Fruit fly (Drosophila melanogaster): ENCODE measurements around the gene sala.

The sala gene

dm6 chr2L:11498839-11499238, 14.3 kb downstream of the sala start, which contains the start of gene Cog8 (continued):
- TF ChIP-seq ap (GFP tag; IDR thresholded peaks at IDR 0.05) (no peak), HLH4C (GFP tag; IDR thresholded peaks at IDR 0.05; ENCODE audit: partially characterized antibody) (no peak), CG10462 (GFP tag; optimal IDR thresholded peaks at IDR 0.05) (peak; percentile 24), CG13624 (GFP tag; optimal IDR thresholded peaks at IDR 0.05) (peak; percentile 2), PHDP (tag; optimal IDR thresholded peaks at IDR 0.05) (peak; percentile 24), CG4707 (GFP tag; optimal IDR thresholded peaks at IDR 0.05) (no peak), ato (GFP tag; IDR thresholded peaks at IDR 0.05; ENCODE audit: partially characterized antibody) (no peak), kah (GFP tag; optimal IDR thresholded peaks at IDR 0.05) (no peak), CG1529 (GFP tag; optimal IDR thresholded peaks at IDR 0.05) (no peak), CG31388 (GFP tag; optimal IDR thresholded peaks at IDR 0.05) (no peak), Hr3 (GFP tag; optimal IDR thresholded peaks at IDR 0.05) (peak; percentile 49), CG14050 (GFP tag; IDR thresholded peaks at IDR 0.05) (no peak), lola (GFP tag; optimal IDR thresholded peaks at IDR 0.05) (peak in 1 of 3 experiments; percentile 46), Hmx (GFP tag; optimal IDR thresholded peaks at IDR 0.05) (no peak), bcd (GFP tag; optimal IDR thresholded peaks at IDR 0.05) (no peak), CG13296 (GFP tag; optimal IDR thresholded peaks at IDR 0.05) (no peak), CG1647 (GFP tag; optimal IDR thresholded peaks at IDR 0.05) (peak; percentile 14), CG15514 (GFP tag; optimal IDR thresholded peaks at IDR 0.05) (peak; percentile 48), CG4282 (GFP tag; optimal IDR thresholded peaks at IDR 0.05) (no peak), CG1233 (GFP tag; optimal IDR thresholded peaks at IDR 0.05) (no peak), inv (GFP tag; IDR thresholded peaks at IDR 0.05; ENCODE audit: partially characterized antibody) (no peak), E2f1 (GFP tag; IDR thresholded peaks at IDR 0.05) (no peak), Asciz (GFP tag; optimal IDR thresholded peaks at IDR 0.05) (no peak), crc (GFP tag; optimal IDR thresholded peaks at IDR 0.05) (no peak), exex (tag; optimal IDR thresholded peaks at IDR 0.05) (no peak), trh (GFP tag; optimal IDR thresholded peaks at IDR 0.05) (no peak), CG31441 (GFP tag; IDR thresholded peaks at IDR 0.05) (0 out of 2 replicates have a peak, but pooled peaks have one; percentile 26), Sry-δ (GFP tag; optimal IDR thresholded peaks at IDR 0.05) (peak; percentile 24), CG8388 (GFP tag; optimal IDR thresholded peaks at IDR 0.05) (peak; percentile 29), CG17328 (GFP tag; IDR thresholded peaks at IDR 0.05) (no peak), CG9727 (GFP tag; optimal IDR thresholded peaks at IDR 0.05) (peak; percentile 17), CG13775 (GFP tag; optimal IDR thresholded peaks at IDR 0.05) (peak; percentile 45), gsb (GFP tag; IDR thresholded peaks at IDR 0.05) (no peak), Usf (GFP tag; optimal IDR thresholded peaks at IDR 0.05) (peak; percentile 18), CG2199 (GFP tag; IDR thresholded peaks at IDR 0.05) (no peak), CG1602 (GFP tag; optimal IDR thresholded peaks at IDR 0.05) (peak; percentile 45), HLH3B (GFP tag; IDR thresholded peaks at IDR 0.05) (no peak), CG12071 (GFP tag; optimal IDR thresholded peaks at IDR 0.05) (no peak), bowl (GFP tag; IDR thresholded peaks at IDR 0.05) (no peak), Fer1 (GFP tag; optimal IDR thresholded peaks at IDR 0.05) (no peak), CG6689 (GFP tag; IDR thresholded peaks at IDR 0.05) (no peak), CG11504 (tag; optimal IDR thresholded peaks at IDR 0.05) (peak; percentile 45), Hr39 (optimal IDR thresholded peaks at IDR 0.05) (no peak), Deaf1 (tag; optimal IDR thresholded peaks at IDR 0.05) (no peak), Dref (GFP tag; IDR thresholded peaks at IDR 0.05) (no peak), emc (GFP tag; optimal IDR thresholded peaks at IDR 0.05) (no peak), yki (optimal IDR thresholded peaks at IDR 0.05) (no peak), ind (GFP tag; optimal IDR thresholded peaks at IDR 0.05) (peak; percentile 52), Elba2 (GFP tag; optimal IDR thresholded peaks at IDR 0.05) (peak; percentile 77), CG7357 (GFP tag; IDR thresholded peaks at IDR 0.05) (no peak; the same call in 2 of the 3 replicates), Max (GFP tag; optimal IDR thresholded peaks at IDR 0.05) (peak; percentile 10), crp (GFP tag; optimal IDR thresholded peaks at IDR 0.05) (peak; percentile 97)
